Fruit fly (Drosophila melanogaster) whole organism, pupa: ENCODE results near the gene CG14424.

Source experiments
- CG8159 ChIP-seq: fragments of 200-800 bp; sonication (Bioruptor generic); optimal IDR thresholded peaks from 3 replicates; lab custom pipeline; 2018; ENCODE audit warnings: missing biosample characterization, mild to moderate bottlenecking, missing genetic modification characterization, moderate library complexity
- EcR ChIP-seq: fragments of 200-800 bp; sonication (Bioruptor generic); optimal IDR thresholded peaks from 3 replicates; lab custom pipeline; 2019; ENCODE audit warnings: missing biosample characterization, missing genetic modification characterization, mild to moderate bottlenecking, moderate library complexity, missing genetic modification reagents
- Pif1B ChIP-seq: fragments of 200-800 bp; sonication (Bioruptor generic); optimal IDR thresholded peaks from 3 replicates; lab custom pipeline; 2016; ENCODE audit warnings: missing biosample characterization, missing genetic modification characterization
- Snoo ChIP-seq: fragments of 200-800 bp; sonication (Bioruptor generic); optimal IDR thresholded peaks from 3 replicates; lab custom pipeline; 2017; ENCODE audit warnings: missing biosample characterization, mild to moderate bottlenecking, missing genetic modification characterization, inconsistent platforms

DNA sequence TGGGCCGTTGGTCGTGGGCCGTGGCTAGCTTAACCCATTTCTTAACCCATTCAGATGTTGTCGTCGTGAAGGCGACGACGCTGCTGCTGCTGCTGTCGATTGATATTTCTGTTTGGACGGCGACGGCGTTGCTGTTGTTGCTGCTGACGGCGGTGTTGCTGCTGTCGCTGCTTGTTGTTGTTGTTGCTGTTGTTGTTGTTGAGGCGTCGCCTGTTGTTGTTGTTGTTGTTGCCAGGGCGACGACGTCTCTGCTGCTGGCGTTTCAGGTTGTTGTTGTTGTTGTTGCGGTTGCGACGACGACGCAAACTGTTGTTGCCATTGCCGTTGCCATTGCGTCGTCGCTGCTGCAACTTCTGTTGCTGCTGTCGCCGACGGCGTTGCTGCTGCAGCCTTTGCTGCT is 44.5 kb downstream of the CG14424 start:
- TF ChIP-seq CG8159 (tag; lab: Kevin White, UChicago) (no peak), EcR (GFP tag; lab: Kevin White, UChicago) (no peak), Pif1B (GFP tag; lab: Kevin White, UChicago) (no peak), Snoo (tag; lab: Kevin White, UChicago) (no peak)
